Fruit fly (Drosophila melanogaster) whole organism, embryonic: ENCODE data around the gene RpS9.

Experiments used
- Abd-B ChIP-seq: fragments of 200-800 bp; sonication (Bioruptor generic); optimal IDR thresholded peaks from 2 replicates; lab custom pipeline; 2018; ENCODE audit warnings: missing biosample characterization, mild to moderate bottlenecking, missing genetic modification characterization, moderate library complexity
- Atf6 ChIP-seq: fragments of 200-800 bp; sonication (Bioruptor generic); IDR thresholded peaks from 2 replicates; pipeline ENCODE4 v1.3.6; 2022; ENCODE audit warnings: missing biosample characterization, missing genetic modification characterization
- CG11504 ChIP-seq: fragments of 200-800 bp; sonication (Bioruptor generic); optimal IDR thresholded peaks from 3 replicates; lab custom pipeline; 2019; ENCODE audit warnings: missing biosample characterization, mild to moderate bottlenecking, missing genetic modification characterization, moderate library complexity
- CG11560 ChIP-seq: fragments of 200-800 bp; sonication (Bioruptor generic); IDR thresholded peaks from 3 replicates; pipeline ENCODE4 v1.3.6; 2022; ENCODE audit warnings: missing biosample characterization, missing genetic modification characterization
- CG13624 ChIP-seq: fragments of 200-800 bp; sonication (Bioruptor generic); optimal IDR thresholded peaks from 2 replicates; lab custom pipeline; 2016; ENCODE audit warnings: missing biosample characterization, missing genetic modification characterization
- CG17385 ChIP-seq: fragments of 200-800 bp; sonication (Bioruptor generic); optimal IDR thresholded peaks from 3 replicates; lab custom pipeline; 2018; ENCODE audit warnings: missing biosample characterization, mild to moderate bottlenecking, missing genetic modification characterization
- CG17912 ChIP-seq: fragments of 200-800 bp; sonication (Bioruptor generic); optimal IDR thresholded peaks from 2 replicates; lab custom pipeline; 2018; ENCODE audit warnings: missing biosample characterization, mild to moderate bottlenecking, missing genetic modification characterization
- CG34422 ChIP-seq: fragments of 200-800 bp; sonication (Bioruptor generic); IDR thresholded peaks from 3 replicates; pipeline ENCODE4 v1.3.6; 2022; ENCODE audit warnings: missing biosample characterization, missing genetic modification characterization
- CG4360 ChIP-seq: fragments of 200-800 bp; sonication (Bioruptor generic); IDR thresholded peaks from 2 replicates; pipeline ENCODE4 v1.3.6; 2022; ENCODE audit warnings: missing biosample characterization, missing genetic modification characterization
- CG4707 ChIP-seq: fragments of 200-800 bp; sonication (Bioruptor generic); optimal IDR thresholded peaks from 2 replicates; lab custom pipeline; 2018; ENCODE audit warnings: missing biosample characterization, mild to moderate bottlenecking, missing genetic modification characterization, moderate library complexity
- CG5953 ChIP-seq: fragments of 200-800 bp; sonication (Bioruptor generic); IDR thresholded peaks from 2 replicates; pipeline ENCODE4 v1.3.6; 2022; ENCODE audit warnings: missing biosample characterization, missing genetic modification characterization
- CG6683 ChIP-seq: fragments of 200-800 bp; sonication (Bioruptor generic); optimal IDR thresholded peaks from 2 replicates; lab custom pipeline; 2017; ENCODE audit warnings: missing biosample characterization, mild to moderate bottlenecking, missing genetic modification characterization, missing genetic modification reagents
- CG6689 ChIP-seq: fragments of 200-800 bp; sonication (Bioruptor generic); IDR thresholded peaks from 2 replicates; pipeline ENCODE4 v1.3.6; 2022; ENCODE audit warnings: missing biosample characterization, missing genetic modification characterization
- CG6791 ChIP-seq: fragments of 200-800 bp; sonication (Bioruptor generic); IDR thresholded peaks from 3 replicates; pipeline ENCODE4 v1.3.6; 2022; ENCODE audit warnings: missing biosample characterization, missing genetic modification characterization; ENCODE audit not compliant: partially characterized antibody
- CG6854 ChIP-seq: fragments of 200-800 bp; sonication (Bioruptor generic); optimal IDR thresholded peaks from 3 replicates; lab custom pipeline; 2017; ENCODE audit warnings: missing biosample characterization, mild to moderate bottlenecking, missing genetic modification characterization
- CG7786 ChIP-seq: fragments of 200-800 bp; sonication (Bioruptor generic); optimal IDR thresholded peaks from 2 replicates; lab custom pipeline; 2016; ENCODE audit warnings: missing biosample characterization, missing genetic modification characterization
- CG7839 ChIP-seq: fragments of 200-800 bp; sonication (Bioruptor generic); optimal IDR thresholded peaks from 3 replicates; lab custom pipeline; 2018; ENCODE audit warnings: missing biosample characterization, mild to moderate bottlenecking, missing genetic modification characterization, moderate library complexity
- CHES-1-like ChIP-seq: fragments of 200-800 bp; sonication (Bioruptor generic); optimal IDR thresholded peaks from 2 replicates; lab custom pipeline; 2016; ENCODE audit warnings: missing biosample characterization, missing genetic modification characterization
- Dbx ChIP-seq: fragments of 200-800 bp; sonication (Bioruptor generic); IDR thresholded peaks from 3 replicates; pipeline ENCODE4 v1.3.6; 2022; ENCODE audit warnings: missing biosample characterization, missing genetic modification characterization
- Doc2 ChIP-seq: fragments of 200-800 bp; sonication (Bioruptor generic); IDR thresholded peaks from 2 replicates; pipeline ENCODE4 v1.3.6; 2022; ENCODE audit warnings: missing biosample characterization, missing genetic modification characterization
- Doc3 ChIP-seq: fragments of 200-800 bp; sonication (Bioruptor generic); IDR thresholded peaks from 3 replicates; pipeline ENCODE4 v1.3.6; 2022; ENCODE audit warnings: missing biosample characterization, missing genetic modification characterization; ENCODE audit not compliant: partially characterized antibody
- Drgx ChIP-seq: fragments of 200-800 bp; sonication (Bioruptor generic); IDR thresholded peaks from 2 replicates; pipeline ENCODE4 v1.3.6; 2022; ENCODE audit warnings: missing biosample characterization, missing genetic modification characterization
- Ets65A ChIP-seq: fragments of 200-800 bp; sonication (Bioruptor generic); peaks from one replicate; lab custom pipeline; 2016; ENCODE audit warnings: missing biosample characterization, missing genetic modification characterization
- Fer2 ChIP-seq: fragments of 200-800 bp; sonication (Bioruptor generic); optimal IDR thresholded peaks from 2 replicates; lab custom pipeline; 2018; ENCODE audit warnings: missing biosample characterization, mild to moderate bottlenecking, missing genetic modification characterization, moderate library complexity
- H2.0 ChIP-seq: fragments of 200-800 bp; sonication (Bioruptor generic); IDR thresholded peaks from 2 replicates; pipeline ENCODE4 v1.3.6; 2022; ENCODE audit warnings: missing biosample characterization, missing genetic modification characterization
- Hmx ChIP-seq: fragments of 200-800 bp; sonication (Bioruptor generic); optimal IDR thresholded peaks from 2 replicates; lab custom pipeline; 2016; ENCODE audit warnings: missing biosample characterization, missing genetic modification characterization
- Hr39 ChIP-seq: fragments of >200 bp; optimal IDR thresholded peaks from 2 replicates; lab custom pipeline; 2017
- Kr ChIP-seq: fragments of 200-800 bp; sonication (Bioruptor generic); optimal IDR thresholded peaks from 2 replicates; lab custom pipeline; 2017; ENCODE audit warnings: missing biosample characterization, mild to moderate bottlenecking, missing genetic modification characterization
- Med ChIP-seq: fragments of 200-800 bp; sonication (Bioruptor generic); peaks from one replicate; lab custom pipeline; 2016; ENCODE audit warnings: missing biosample characterization, missing genetic modification characterization, mild to moderate bottlenecking, inconsistent platforms, moderate library complexity
- Myb ChIP-seq: fragments of 200-800 bp; sonication (Bioruptor generic); optimal IDR thresholded peaks from 2 replicates; lab custom pipeline; 2016; ENCODE audit warnings: missing biosample characterization, missing genetic modification characterization
- Nf-YC ChIP-seq: fragments of 200-800 bp; optimal IDR thresholded peaks from 3 replicates; lab custom pipeline; 2019; ENCODE audit warnings: missing biosample characterization, mild to moderate bottlenecking, missing genetic modification characterization, moderate library complexity
- NfI ChIP-seq: fragments of 200-800 bp; sonication (Bioruptor generic); optimal IDR thresholded peaks from 3 replicates; lab custom pipeline; 2018; ENCODE audit warnings: missing biosample characterization, mild to moderate bottlenecking, missing genetic modification characterization, moderate library complexity
- Tbp ChIP-seq: fragments of >200 bp; optimal IDR thresholded peaks from 2 replicates; lab custom pipeline; 2018; ENCODE audit warnings: missing biosample characterization, missing genetic modification characterization
- bab2 ChIP-seq: fragments of 200-800 bp; sonication (Bioruptor generic); optimal IDR thresholded peaks from 2 replicates; lab custom pipeline; 2016; ENCODE audit warnings: missing biosample characterization, missing genetic modification characterization
- caup ChIP-seq: fragments of 200-800 bp; sonication (Bioruptor generic); optimal IDR thresholded peaks from 3 replicates; lab custom pipeline; 2017; ENCODE audit warnings: missing biosample characterization, mild to moderate bottlenecking, missing genetic modification characterization, moderate library complexity; ENCODE audit not compliant: severe bottlenecking
- chinmo ChIP-seq: fragments of 200-800 bp; sonication (Bioruptor generic); IDR thresholded peaks from 4 replicates; pipeline ENCODE4 v1.3.6; 2022; ENCODE audit warnings: missing biosample characterization, missing genetic modification characterization; ENCODE audit not compliant: partially characterized antibody
- crp ChIP-seq, 2 experiments: fragments of 200-800 bp; sonication (Bioruptor generic); optimal IDR thresholded peaks; 2 replicates in 1 of 2; 3 replicates in 1 of 2; lab custom pipeline; 2017; ENCODE audit warnings: missing biosample characterization in 2 of 2, missing genetic modification characterization in 2 of 2, mild to moderate bottlenecking in 1 of 2, moderate library complexity in 1 of 2
- disco-r ChIP-seq: fragments of 200-800 bp; sonication (Bioruptor generic); optimal IDR thresholded peaks from 2 replicates; lab custom pipeline; 2016; ENCODE audit warnings: missing biosample characterization, missing genetic modification characterization
- esg ChIP-seq: fragments of 200-800 bp; sonication (Bioruptor generic); conservative IDR thresholded peaks from 2 replicates; pipeline ENCODE4 v1.3.6; 2022; ENCODE audit warnings: missing biosample characterization, missing genetic modification characterization
- fd3F ChIP-seq: fragments of 200-800 bp; sonication (Bioruptor generic); optimal IDR thresholded peaks from 2 replicates; lab custom pipeline; 2018; ENCODE audit warnings: missing biosample characterization, mild to moderate bottlenecking, missing genetic modification characterization, moderate library complexity
- hbn ChIP-seq: fragments of 200-800 bp; sonication (Bioruptor generic); IDR thresholded peaks from 2 replicates; pipeline ENCODE4 v1.3.6; 2022; ENCODE audit warnings: missing biosample characterization, missing genetic modification characterization; ENCODE audit not compliant: partially characterized antibody
- jumu ChIP-seq: fragments of 200-800 bp; sonication (Bioruptor generic); optimal IDR thresholded peaks from 3 replicates; lab custom pipeline; 2016; ENCODE audit warnings: missing biosample characterization, missing genetic modification characterization
- lmd ChIP-seq: fragments of 200-800 bp; sonication (Bioruptor generic); IDR thresholded peaks from 2 replicates; pipeline ENCODE4 v1.3.6; 2022; ENCODE audit warnings: missing biosample characterization, missing genetic modification characterization
- row ChIP-seq: fragments of 200-800 bp; sonication (Bioruptor generic); IDR thresholded peaks from 3 replicates; pipeline ENCODE4 v1.3.6; 2022; ENCODE audit warnings: missing biosample characterization, missing genetic modification characterization
- salm ChIP-seq: fragments of 200-800 bp; sonication (Bioruptor generic); optimal IDR thresholded peaks from 2 replicates; lab custom pipeline; 2018; ENCODE audit warnings: missing biosample characterization, mild to moderate bottlenecking, missing genetic modification characterization
- sima ChIP-seq: fragments of 200-800 bp; sonication (Bioruptor generic); optimal IDR thresholded peaks from 2 replicates; lab custom pipeline; 2016; ENCODE audit warnings: missing biosample characterization, missing genetic modification characterization
- slp2 ChIP-seq: fragments of 200-800 bp; sonication (Bioruptor generic); optimal IDR thresholded peaks from 2 replicates; lab custom pipeline; 2016; ENCODE audit warnings: missing biosample characterization, missing genetic modification characterization
- tgo ChIP-seq: fragments of 200-800 bp; sonication (Bioruptor generic); IDR thresholded peaks from 3 replicates; pipeline ENCODE4 v1.3.6; 2022; ENCODE audit warnings: missing biosample characterization, missing genetic modification characterization
- trh ChIP-seq: fragments of 200-800 bp; sonication (Bioruptor generic); optimal IDR thresholded peaks from 2 replicates; lab custom pipeline; 2016; ENCODE audit warnings: missing biosample characterization, missing genetic modification characterization
- unc-4 ChIP-seq: fragments of 200-800 bp; sonication (Bioruptor generic); IDR thresholded peaks from 2 replicates; pipeline ENCODE4 v1.3.6; 2022; ENCODE audit warnings: missing biosample characterization, missing genetic modification characterization; ENCODE audit not compliant: partially characterized antibody

Gene RpS9

DNA sequence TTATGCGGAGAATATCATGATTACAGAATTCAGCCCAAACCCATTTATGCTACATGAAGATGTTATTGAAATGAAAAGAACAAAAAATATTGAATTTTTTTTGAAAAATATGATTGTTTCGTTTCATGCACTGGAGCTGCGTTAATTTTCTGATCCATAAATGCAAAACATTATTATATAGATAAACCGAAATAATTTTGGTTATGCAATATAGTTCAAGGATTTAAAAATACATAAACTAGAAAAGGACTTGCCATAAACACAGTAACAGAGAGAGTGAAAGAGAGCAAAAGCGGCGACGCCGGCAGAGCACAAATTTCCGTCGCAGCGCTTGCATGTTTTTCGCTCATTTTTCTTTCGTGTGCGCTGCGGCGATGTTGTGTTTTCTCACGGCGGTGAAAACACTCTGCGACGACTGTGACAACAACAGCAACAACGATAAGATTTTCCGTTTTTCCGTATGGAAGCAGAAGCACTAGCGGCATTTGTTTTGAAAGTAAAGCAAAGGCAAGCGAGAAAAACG lies 49.0 kb downstream of the RpS9 start (continued):
- TF ChIP-seq unc-4 (GFP tag; lab: Robert Waterston, UW) (no peak), chinmo (GFP tag; lab: Robert Waterston, UW) (no peak), CG7839 (tag; lab: Kevin White, UChicago) (peak; percentile 91), Hr39 (lab: Kevin White, UChicago) (no peak), hbn (GFP tag; lab: Robert Waterston, UW) (no peak), disco-r (GFP tag; lab: Kevin White, UChicago) (peak; percentile 59), Myb (peak; percentile 4), CG6854 (peak; percentile 92), CG17385 (GFP tag; lab: Kevin White, UChicago) (peak; percentile 86), NfI (GFP tag; lab: Kevin White, UChicago) (peak; percentile 81), Hmx (GFP tag; lab: Kevin White, UChicago) (peak; percentile 69), Kr (GFP tag; lab: Kevin White, UChicago) (no peak), esg (GFP tag; lab: Robert Waterston, UW) (peak; percentile 74), Doc2 (no peak), row (GFP tag; lab: Robert Waterston, UW) (peak; percentile 96), CG11560 (tag; lab: Robert Waterston, UW) (0 out of 3 replicates have a peak, but pooled peaks have one; percentile 28), sima (GFP tag; lab: Kevin White, UChicago) (no peak), trh (GFP tag; lab: Kevin White, UChicago) (peak; percentile 58), CG13624 (GFP tag; lab: Kevin White, UChicago) (peak; percentile 63), CG6683 (GFP tag; lab: Kevin White, UChicago) (peak; percentile 84), CG17912 (no peak), tgo (peak; percentile 72), Fer2 (tag; lab: Kevin White, UChicago) (peak; percentile 78), CG34422 (GFP tag; lab: Robert Waterston, UW) (no peak; the same call in 1 of the 3 replicates), Doc3 (GFP tag; lab: Robert Waterston, UW) (no peak; the same call in 2 of the 3 replicates), caup (GFP tag; lab: Kevin White, UChicago) (peak; percentile 79), Nf-YC (tag; lab: Kevin White, UChicago) (peak; percentile 81), CG6689 (GFP tag; lab: Robert Waterston, UW) (peak; percentile 82), CG4707 (GFP tag; lab: Kevin White, UChicago) (peak; percentile 47), CG7786 (peak; percentile 46), slp2 (GFP tag; lab: Kevin White, UChicago) (peak; percentile 77), Med (GFP tag; lab: Kevin White, UChicago) (peak; percentile 87), CG6791 (GFP tag; lab: Robert Waterston, UW) (peak; percentile 38; the same call in 1 of the 3 replicates), Atf6 (GFP tag; lab: Robert Waterston, UW) (peak; percentile 73; the same call in 1 of the 2 replicates), crp (GFP tag; optimal IDR thresholded peaks at IDR 0.05; lab: Kevin White, UChicago) (peak in 1 of 2 experiments; percentile 21), salm (peak; percentile 89), lmd (GFP tag; lab: Robert Waterston, UW) (peak; percentile 72), Ets65A (GFP tag; lab: Kevin White, UChicago) (no peak), bab2 (GFP tag; lab: Kevin White, UChicago) (peak; percentile 63), H2.0 (GFP tag; lab: Robert Waterston, UW) (peak; percentile 65), Dbx (peak; percentile 74; the same call in 2 of the 3 replicates), fd3F (GFP tag; lab: Kevin White, UChicago) (peak; percentile 76), Tbp (no peak), CG5953 (GFP tag; lab: Robert Waterston, UW) (peak; percentile 51; the same call in 1 of the 2 replicates), Abd-B (peak; percentile 59), CHES-1-like (GFP tag; lab: Kevin White, UChicago) (peak; percentile 69), jumu (GFP tag; lab: Kevin White, UChicago) (peak; percentile 44), CG4360 (GFP tag; lab: Robert Waterston, UW) (peak; percentile 81), CG11504 (tag; lab: Kevin White, UChicago) (peak; percentile 92), Drgx (GFP tag; lab: Robert Waterston, UW) (peak; percentile 93)
